Worm (Caenorhabditis elegans): ENCODE measurements around the gene twk-2.

DNA sequence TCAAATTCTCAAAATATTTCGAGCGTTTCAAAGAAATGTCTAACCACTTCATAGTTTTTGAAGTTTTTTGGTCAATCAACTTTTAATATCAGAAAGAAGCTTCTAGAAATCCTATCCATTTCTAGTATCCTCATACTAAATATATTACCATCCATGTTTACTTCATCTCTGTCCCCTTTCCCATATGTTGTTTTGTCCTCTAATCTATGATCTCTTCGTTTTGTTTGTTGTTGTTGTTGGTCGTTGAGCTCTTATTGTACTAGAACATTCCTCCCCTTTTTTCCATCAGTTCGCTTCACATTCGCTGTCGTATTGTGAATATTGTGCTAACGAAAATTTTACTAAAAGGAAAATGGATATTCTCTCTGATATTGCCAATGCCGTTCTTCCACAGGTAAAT, 35.6 kb downstream of the twk-2 start, which contains the start of gene sod-5:
- TF ChIP-seq pqm-1 (tag; optimal IDR thresholded peaks at IDR 0.05) (no peak), skn-1 (tag; optimal IDR thresholded peaks at IDR 0.05) (no peak), aly-2 (tag; optimal IDR thresholded peaks at IDR 0.05) (no peak), fos-1 (tag; optimal IDR thresholded peaks at IDR 0.05) (no peak), tbx-2 (tag; optimal IDR thresholded peaks at IDR 0.05) (no peak), nhr-77 (tag; optimal IDR thresholded peaks at IDR 0.05) (no peak), mml-1 (tag; optimal IDR thresholded peaks at IDR 0.05) (no peak), nhr-25 (tag; optimal IDR thresholded peaks at IDR 0.05) (no peak), ceh-82 (tag; optimal IDR thresholded peaks at IDR 0.05) (no peak), nhr-237 (tag; optimal IDR thresholded peaks at IDR 0.05) (no peak)
